Worm (Caenorhabditis elegans) whole organism, L2 larva: ENCODE measurements around the gene ctl-3.
"Not testable (repeated sequence)": the region's sequence is repeated elsewhere in the genome, so short reads cannot be mapped to it uniquely, and the experiment has no call there.

Experiments
- C34F6.9 ChIP-seq: fragments of 150-350 bp; optimal IDR thresholded peaks from 2 replicates; lab custom pipeline; 2014; ENCODE audit warnings: missing biosample characterization, missing genetic modification characterization
- F13H6.1 ChIP-seq: sonication (generic microtip); optimal IDR thresholded peaks from 2 replicates; lab custom pipeline; 2016; ENCODE audit warnings: missing genetic modification characterization, missing compliant biosample characterization
- R02D3.7 ChIP-seq: fragments of 150-350 bp; optimal IDR thresholded peaks from 2 replicates; lab custom pipeline; 2014; ENCODE audit warnings: missing biosample characterization, missing genetic modification characterization
- Y55F3AM.14 ChIP-seq: fragments of 200-800 bp; sonication (Bioruptor generic); optimal IDR thresholded peaks from 2 replicates; lab custom pipeline; 2018; ENCODE audit warnings: mild to moderate bottlenecking, missing genetic modification characterization, missing compliant biosample characterization
- ZK546.5 ChIP-seq: sonication (generic microtip); optimal IDR thresholded peaks from 2 replicates; lab custom pipeline; 2017; ENCODE audit warnings: missing biosample characterization, missing genetic modification characterization
- alr-1 ChIP-seq: fragments of 150-350 bp; optimal IDR thresholded peaks from 2 replicates; lab custom pipeline; 2014; ENCODE audit warnings: missing biosample characterization, missing genetic modification characterization
- aly-2 ChIP-seq: fragments of 150-350 bp; optimal IDR thresholded peaks from 2 replicates; lab custom pipeline; 2014; ENCODE audit warnings: missing biosample characterization, missing genetic modification characterization
- ama-1 ChIP-seq: fragments of 150-350 bp; optimal IDR thresholded peaks from 2 replicates; lab custom pipeline; 2018; ENCODE audit warnings: inconsistent platforms
- ceh-16 ChIP-seq: fragments of 150-350 bp; optimal IDR thresholded peaks from 2 replicates; lab custom pipeline; 2014; ENCODE audit warnings: missing biosample characterization, missing genetic modification characterization
- ceh-82 ChIP-seq: fragments of 150-350 bp; optimal IDR thresholded peaks from 2 replicates; lab custom pipeline; 2014; ENCODE audit warnings: missing biosample characterization, missing genetic modification characterization
- crh-2 ChIP-seq: sonication (generic microtip); optimal IDR thresholded peaks from 2 replicates; lab custom pipeline; 2017; ENCODE audit warnings: missing biosample characterization, missing genetic modification characterization
- egl-27 ChIP-seq: sonication (generic microtip); optimal IDR thresholded peaks from 3 replicates; lab custom pipeline; 2017; ENCODE audit warnings: missing biosample characterization, missing genetic modification reagents, missing genetic modification characterization
- elt-1 ChIP-seq: fragments of 150-350 bp; optimal IDR thresholded peaks from 2 replicates; lab custom pipeline; 2014; ENCODE audit warnings: missing biosample characterization, missing genetic modification characterization
- elt-3 ChIP-seq: sonication (generic microtip); optimal IDR thresholded peaks from 2 replicates; lab custom pipeline; 2017; ENCODE audit warnings: missing biosample characterization, missing genetic modification characterization
- fos-1 ChIP-seq: fragments of 150-350 bp; optimal IDR thresholded peaks from 2 replicates; lab custom pipeline; 2014; ENCODE audit warnings: missing biosample characterization, missing genetic modification characterization
- gmeb-1 ChIP-seq: fragments of 150-350 bp; optimal IDR thresholded peaks from 2 replicates; lab custom pipeline; 2014; ENCODE audit warnings: missing biosample characterization, missing genetic modification characterization
- lin-11 ChIP-seq: fragments of 150-350 bp; sonication (generic microtip); optimal IDR thresholded peaks from 2 replicates; lab custom pipeline; 2014; ENCODE audit warnings: missing biosample characterization, missing genetic modification characterization, inconsistent platforms, mixed read lengths
- lin-13 ChIP-seq: fragments of 150-350 bp; optimal IDR thresholded peaks from 2 replicates; lab custom pipeline; 2014; ENCODE audit warnings: missing biosample characterization, missing genetic modification reagents, missing genetic modification characterization
- lin-39 ChIP-seq: fragments of 150-350 bp; optimal IDR thresholded peaks from 2 replicates; lab custom pipeline; 2014; ENCODE audit warnings: missing biosample characterization, missing genetic modification reagents, missing genetic modification characterization
- mab-5 ChIP-seq: fragments of 150-350 bp; optimal IDR thresholded peaks from 2 replicates; lab custom pipeline; 2014; ENCODE audit warnings: missing biosample characterization, missing genetic modification characterization
- mbf-1 ChIP-seq: sonication (generic microtip); optimal IDR thresholded peaks from 2 replicates; lab custom pipeline; 2017; ENCODE audit warnings: missing biosample characterization, missing genetic modification characterization
- mdl-1 ChIP-seq, 2 experiments: fragments of 150-350 bp in 1 of 2; sonication (generic microtip) in 1 of 2; optimal IDR thresholded peaks; 2 replicates each; lab custom pipeline; 2017; ENCODE audit warnings: missing biosample characterization in 2 of 2, missing genetic modification characterization in 2 of 2
- nhr-11 ChIP-seq: fragments of 150-350 bp; optimal IDR thresholded peaks from 2 replicates; lab custom pipeline; 2014; ENCODE audit warnings: missing biosample characterization, missing genetic modification characterization
- nhr-12 ChIP-seq: fragments of 150-350 bp; optimal IDR thresholded peaks from 2 replicates; lab custom pipeline; 2014; ENCODE audit warnings: missing biosample characterization, missing genetic modification characterization
- nhr-129 ChIP-seq: fragments of 150-350 bp; optimal IDR thresholded peaks from 2 replicates; lab custom pipeline; 2014; ENCODE audit warnings: missing biosample characterization, missing genetic modification characterization
- nhr-21 ChIP-seq: fragments of 150-350 bp; optimal IDR thresholded peaks from 2 replicates; lab custom pipeline; 2014; ENCODE audit warnings: missing biosample characterization, missing genetic modification characterization
- nhr-23 ChIP-seq: fragments of 150-350 bp; optimal IDR thresholded peaks from 2 replicates; lab custom pipeline; 2014; ENCODE audit warnings: missing biosample characterization, missing genetic modification reagents, missing genetic modification characterization
- nhr-6 ChIP-seq: fragments of 150-350 bp; optimal IDR thresholded peaks from 2 replicates; lab custom pipeline; 2014; ENCODE audit warnings: missing biosample characterization, missing genetic modification characterization
- nhr-77 ChIP-seq: fragments of 150-350 bp; optimal IDR thresholded peaks from 2 replicates; lab custom pipeline; 2014; ENCODE audit warnings: missing biosample characterization, missing genetic modification characterization
- peb-1 ChIP-seq: fragments of 150-350 bp; optimal IDR thresholded peaks from 2 replicates; lab custom pipeline; 2014; ENCODE audit warnings: missing biosample characterization, missing genetic modification characterization
- sem-4 ChIP-seq: fragments of 150-350 bp; optimal IDR thresholded peaks from 2 replicates; lab custom pipeline; 2014; ENCODE audit warnings: missing biosample characterization, missing genetic modification reagents, missing genetic modification characterization
- skn-1 ChIP-seq: sonication (generic microtip); optimal IDR thresholded peaks from 2 replicates; lab custom pipeline; 2017; ENCODE audit warnings: missing biosample characterization, missing genetic modification characterization
- sma-3 ChIP-seq: sonication (generic microtip); optimal IDR thresholded peaks from 2 replicates; lab custom pipeline; 2016; ENCODE audit warnings: missing genetic modification reagents, missing genetic modification characterization, missing compliant biosample characterization
- sma-9 ChIP-seq, 2 experiments: fragments of 150-350 bp in 1 of 2; sonication (generic microtip) in 1 of 2; optimal IDR thresholded peaks; 2 replicates each; lab custom pipeline; 2014 to 2016; ENCODE audit warnings: missing genetic modification characterization in 2 of 2, mild to moderate bottlenecking in 1 of 2, missing biosample characterization in 1 of 2, missing compliant biosample characterization in 1 of 2, missing genetic modification reagents in 1 of 2, moderate library complexity in 1 of 2
- snpc-4 ChIP-seq: fragments of 150-350 bp; optimal IDR thresholded peaks from 2 replicates; lab custom pipeline; 2014; ENCODE audit warnings: missing biosample characterization, missing genetic modification characterization
- unc-39 ChIP-seq: fragments of 150-350 bp; optimal IDR thresholded peaks from 2 replicates; lab custom pipeline; 2014; ENCODE audit warnings: missing biosample characterization, missing genetic modification characterization
- unc-55 ChIP-seq: fragments of 150-350 bp; sonication (generic microtip); optimal IDR thresholded peaks from 3 replicates; lab custom pipeline; 2014; ENCODE audit warnings: missing biosample characterization, missing genetic modification reagents, missing genetic modification characterization
- zag-1 ChIP-seq: fragments of 150-350 bp; optimal IDR thresholded peaks from 2 replicates; lab custom pipeline; 2014; ENCODE audit warnings: missing biosample characterization, missing genetic modification characterization
- ztf-1 ChIP-seq: fragments of 200-800 bp; sonication (Bioruptor generic); conservative IDR thresholded peaks from 2 replicates; pipeline ENCODE4 v1.3.6; 2022; ENCODE audit warnings: missing genetic modification characterization, missing compliant biosample characterization
- ztf-11 ChIP-seq: sonication (generic microtip); optimal IDR thresholded peaks from 2 replicates; lab custom pipeline; 2017; ENCODE audit warnings: missing biosample characterization, missing genetic modification characterization

Gene ctl-3

ce11 chrII:14311537-14311936 lies 958 bp upstream of the ctl-3 start:
- no peak for TF ChIP-seq R02D3.7 (tag; lab: Kevin White, UChicago)
- no peak for TF ChIP-seq mdl-1 (tag; optimal IDR thresholded peaks at IDR 0.05; lab: Kevin White, UChicago)
- no peak for TF ChIP-seq ztf-11
- no peak for TF ChIP-seq skn-1 (tag; lab: Kevin White, UChicago)
- no peak for TF ChIP-seq ceh-16 (tag; lab: Kevin White, UChicago)
- no peak for TF ChIP-seq nhr-77 (tag; lab: Kevin White, UChicago)
- no peak for TF ChIP-seq ceh-82 (tag; lab: Kevin White, UChicago)
- no peak for TF ChIP-seq snpc-4
- TF ChIP-seq mbf-1 (tag; lab: Kevin White, UChicago) = no peak
- no peak for TF ChIP-seq Y55F3AM.14 (GFP tag; lab: Kevin White, UChicago)
- no peak for TF ChIP-seq C34F6.9
- TF ChIP-seq sma-3 = no peak
- no peak for TF ChIP-seq elt-3 (tag; lab: Kevin White, UChicago)
- no peak for TF ChIP-seq nhr-21 (tag; lab: Kevin White, UChicago)
- TF ChIP-seq alr-1 = no peak

ce11 chrII:14306160-14306559 lies 4.4 kb downstream of the ctl-3 start, which contains the start of gene ctl-1:
ctl-1 (minus strand) TSS chrII:14306260.
- TF ChIP-seq ztf-1 (GFP tag; lab: Robert Waterston, UW); F13H6.1 (tag; lab: Kevin White, UChicago); ceh-82 (tag; lab: Kevin White, UChicago): not testable (repeated sequence)

ce11 chrII:14301927-14302326 lies 8.7 kb downstream of the ctl-3 start, which contains the start of gene ctl-2:
ctl-2 (minus strand) TSS chrII:14302027.
- TF ChIP-seq fos-1 (tag; lab: Kevin White, UChicago); ceh-16 (tag; lab: Kevin White, UChicago); lin-13 (GFP tag; lab: Kevin White, UChicago): not testable (repeated sequence)

DNA sequence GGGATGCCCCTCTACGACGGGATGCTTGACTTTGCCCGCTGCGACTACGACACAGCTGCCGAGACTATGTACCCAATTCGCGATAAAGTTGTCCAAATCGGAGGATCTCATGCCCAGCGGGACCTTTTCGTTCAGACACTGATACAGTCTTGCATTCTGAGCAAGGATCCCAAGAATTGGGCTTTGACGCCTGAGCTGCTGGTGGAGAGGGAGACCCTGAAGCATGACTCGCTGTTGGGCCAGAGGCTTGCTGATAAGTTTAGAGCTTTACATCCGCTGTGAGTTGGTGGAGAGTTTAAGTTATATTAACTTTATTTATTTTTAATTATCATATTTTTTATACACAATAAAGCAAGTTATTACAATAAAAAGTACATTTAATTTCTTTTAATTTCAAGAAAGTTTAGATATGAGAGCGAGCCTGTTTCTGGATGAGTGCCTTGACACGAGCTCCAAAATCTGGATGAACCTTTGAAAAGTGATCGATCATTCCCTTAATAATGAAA lies 11.3 kb downstream of the ctl-3 start:
- TF ChIP-seq lin-13 (GFP tag; lab: Kevin White, UChicago) (peak; percentile 24), snpc-4 (no peak), gmeb-1 (tag; lab: Kevin White, UChicago) (peak; percentile 3)

ce11 chrII:14297050-14297449 lies 13.5 kb downstream of the ctl-3 start, which contains the start of gene Y54G11A.7:
Y54G11A.7 (plus strand) TSS chrII:14297305.
- TF ChIP-seq sma-9 (GFP tag; optimal IDR thresholded peaks at IDR 0.05; lab: Kevin White, UChicago) (peak; percentile 23), nhr-129 (tag; lab: Kevin White, UChicago) (peak; percentile 91)
- not testable (repeated sequence) for TF ChIP-seq sma-9 (tag; optimal IDR thresholded peaks at IDR 0.05; lab: Kevin White, UChicago)
- TF ChIP-seq, all 48 proteins: peak for 2; not testable (repeated sequence) for 46

DNA sequence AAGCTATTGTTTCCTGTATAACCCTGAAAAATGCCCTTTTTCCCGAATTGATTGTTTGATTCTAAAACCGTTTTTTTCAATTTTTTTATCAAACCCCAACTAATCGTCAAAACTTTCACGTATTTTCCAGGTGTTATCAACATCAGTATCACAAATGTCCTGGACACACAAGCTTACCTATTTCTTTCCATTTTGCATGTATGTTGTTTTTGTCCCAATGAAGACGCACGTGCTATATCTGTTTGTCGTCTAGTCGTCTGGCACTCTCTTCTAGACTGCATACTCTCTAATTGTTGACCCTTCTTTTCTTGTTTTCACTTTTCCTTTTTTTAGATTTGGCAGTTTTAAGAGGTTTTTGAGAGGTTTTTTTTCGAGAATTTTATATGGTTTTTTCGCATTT lies 14.3 kb downstream of the ctl-3 start:
- TF ChIP-seq sem-4 (tag; lab: Kevin White, UChicago) (no peak), aly-2 (tag; lab: Kevin White, UChicago) (no peak), ztf-1 (GFP tag; lab: Robert Waterston, UW) (no peak), nhr-6 (tag; lab: Kevin White, UChicago) (no peak), nhr-129 (tag; lab: Kevin White, UChicago) (peak; percentile 73), unc-39 (no peak), gmeb-1 (tag; lab: Kevin White, UChicago) (peak; percentile 74), ztf-11 (no peak), egl-27 (tag; lab: Kevin White, UChicago) (no peak), lin-39 (no peak), nhr-12 (tag; lab: Kevin White, UChicago) (no peak), lin-11 (no peak), unc-55 (peak; percentile 26), mbf-1 (tag; lab: Kevin White, UChicago) (no peak), lin-13 (GFP tag; lab: Kevin White, UChicago) (peak; percentile 15), sma-9 (GFP tag; optimal IDR thresholded peaks at IDR 0.05; lab: Kevin White, UChicago) (peak; percentile 83), sma-9 (tag; optimal IDR thresholded peaks at IDR 0.05; lab: Kevin White, UChicago) (no peak), crh-2 (tag; lab: Kevin White, UChicago) (peak; percentile 84), nhr-23 (no peak), ZK546.5 (tag; lab: Kevin White, UChicago) (no peak), nhr-21 (tag; lab: Kevin White, UChicago) (peak; percentile 53), skn-1 (tag; lab: Kevin White, UChicago) (no peak), ama-1 (lab: Kevin White, UChicago) (no peak), elt-1 (tag; lab: Kevin White, UChicago) (no peak), fos-1 (tag; lab: Kevin White, UChicago) (peak; percentile 26), snpc-4 (no peak), F13H6.1 (tag; lab: Kevin White, UChicago) (peak; percentile 66), zag-1 (tag; lab: Kevin White, UChicago) (no peak), peb-1 (tag; lab: Kevin White, UChicago) (no peak), alr-1 (no peak), Y55F3AM.14 (GFP tag; lab: Kevin White, UChicago) (no peak), mab-5 (no peak), elt-3 (tag; lab: Kevin White, UChicago) (no peak), nhr-11 (tag; lab: Kevin White, UChicago) (no peak)
